Worm (Caenorhabditis elegans) whole organism, L4/young adult: ENCODE measurements around the gene alh-6.

Experiments
- W03F9.2 ChIP-seq: fragments of 150-350 bp; optimal IDR thresholded peaks from 2 replicates; lab custom pipeline; 2014; ENCODE audit warnings: missing biosample characterization, missing genetic modification characterization
- dao-5 ChIP-seq: sonication (generic microtip); optimal IDR thresholded peaks from 2 replicates; lab custom pipeline; 2016; ENCODE audit warnings: missing genotype, missing genetic modification characterization, moderate library complexity, missing compliant biosample characterization
- him-1 ChIP-seq: sonication (generic microtip); optimal IDR thresholded peaks from 2 replicates; lab custom pipeline; 2016; ENCODE audit warnings: missing genotype, missing genetic modification reagents, missing genetic modification characterization, missing compliant biosample characterization

- TF ChIP-seq W03F9.2 (no peak), him-1 (tag; lab: Kevin White, UChicago) (no peak), dao-5 (tag; lab: Kevin White, UChicago) (no peak)
These were observed 53.2 kb downstream of the alh-6 start for ce11 chrII:1256742-1257141.
